Worm (Caenorhabditis elegans) whole organism, mixed stage, embryonic: ENCODE data around the gene R07B7.12.

ENCODE experiments used
- M03D4.4 ChIP-seq: sonication (generic microtip); optimal IDR thresholded peaks from 2 replicates; lab custom pipeline; 2017; ENCODE audit warnings: mild to moderate bottlenecking, missing genetic modification characterization, missing compliant biosample characterization
- bed-3 ChIP-seq: fragments of 200-800 bp; sonication (Bioruptor generic); optimal IDR thresholded peaks from 3 replicates; lab custom pipeline; 2018; ENCODE audit warnings: mild to moderate bottlenecking, missing genetic modification characterization, moderate library complexity, missing compliant biosample characterization
- blmp-1 ChIP-seq: fragments of 150-350 bp; optimal IDR thresholded peaks from 2 replicates; lab custom pipeline; 2014; ENCODE audit warnings: missing biosample characterization, missing genetic modification characterization
- ceh-39 ChIP-seq: fragments of 150-350 bp; optimal IDR thresholded peaks from 2 replicates; lab custom pipeline; 2014; ENCODE audit warnings: missing biosample characterization, missing genetic modification characterization
- ceh-43 ChIP-seq: fragments of 200-800 bp; sonication (Bioruptor generic); optimal IDR thresholded peaks from 2 replicates; lab custom pipeline; 2018; ENCODE audit warnings: mild to moderate bottlenecking, missing genetic modification characterization, moderate library complexity, missing compliant biosample characterization
- ceh-83 ChIP-seq: fragments of 200-800 bp; sonication (Bioruptor generic); optimal IDR thresholded peaks from 2 replicates; lab custom pipeline; 2018; ENCODE audit warnings: mild to moderate bottlenecking, missing genetic modification characterization, missing compliant biosample characterization
- ces-1 ChIP-seq: fragments of 150-350 bp; optimal IDR thresholded peaks from 2 replicates; lab custom pipeline; 2014; ENCODE audit warnings: missing biosample characterization, missing genetic modification reagents, missing genetic modification characterization
- cnd-1 ChIP-seq: fragments of 200-800 bp; sonication (Bioruptor generic); optimal IDR thresholded peaks from 2 replicates; lab custom pipeline; 2018; ENCODE audit warnings: mild to moderate bottlenecking, missing genetic modification characterization, missing compliant biosample characterization
- drap-1 ChIP-seq: fragments of 200-800 bp; sonication (Bioruptor generic); optimal IDR thresholded peaks from 3 replicates; lab custom pipeline; 2018; ENCODE audit warnings: mild to moderate bottlenecking, missing genetic modification characterization, missing compliant biosample characterization
- elt-1 ChIP-seq: sonication (generic microtip); optimal IDR thresholded peaks from 2 replicates; lab custom pipeline; 2017; ENCODE audit warnings: missing genetic modification characterization, mild to moderate bottlenecking, missing compliant biosample characterization, antibody characterized with exemption, moderate library complexity, borderline replicate concordance; ENCODE audit not compliant: insufficient read depth
- elt-3 ChIP-seq: fragments of 150-350 bp; optimal IDR thresholded peaks from 2 replicates; lab custom pipeline; 2014; ENCODE audit warnings: missing biosample characterization, missing genetic modification characterization
- flh-1 ChIP-seq: fragments of 200-800 bp; sonication (Bioruptor generic); optimal IDR thresholded peaks from 2 replicates; lab custom pipeline; 2018; ENCODE audit warnings: mild to moderate bottlenecking, missing genetic modification characterization, moderate library complexity, missing compliant biosample characterization
- ham-2 ChIP-seq: fragments of 200-800 bp; sonication (Bioruptor generic); optimal IDR thresholded peaks from 2 replicates; lab custom pipeline; 2018; ENCODE audit warnings: mild to moderate bottlenecking, missing genetic modification characterization, missing compliant biosample characterization
- lin-13 ChIP-seq: fragments of 150-350 bp; optimal IDR thresholded peaks from 2 replicates; lab custom pipeline; 2014; ENCODE audit warnings: missing biosample characterization, missing genetic modification characterization
- lin-32 ChIP-seq: fragments of 200-800 bp; sonication (Bioruptor generic); optimal IDR thresholded peaks from 2 replicates; lab custom pipeline; 2018; ENCODE audit warnings: mild to moderate bottlenecking, missing genetic modification characterization, missing compliant biosample characterization
- lsy-2 ChIP-seq: fragments of 150-350 bp; optimal IDR thresholded peaks from 2 replicates; lab custom pipeline; 2014; ENCODE audit warnings: missing biosample characterization, missing genetic modification characterization
- mep-1 ChIP-seq: fragments of 150-350 bp; optimal IDR thresholded peaks from 2 replicates; lab custom pipeline; 2017; ENCODE audit warnings: missing biosample characterization, missing genetic modification reagents, missing genetic modification characterization, inconsistent platforms
- mls-2 ChIP-seq: sonication (generic microtip); optimal IDR thresholded peaks from 2 replicates; lab custom pipeline; 2016; ENCODE audit warnings: mild to moderate bottlenecking, missing genetic modification characterization, moderate library complexity, missing compliant biosample characterization
- nhr-12 ChIP-seq: fragments of 150-350 bp; optimal IDR thresholded peaks from 2 replicates; lab custom pipeline; 2014; ENCODE audit warnings: missing biosample characterization, missing genetic modification characterization
- nhr-2 ChIP-seq: fragments of 150-350 bp; optimal IDR thresholded peaks from 2 replicates; lab custom pipeline; 2014; ENCODE audit warnings: missing biosample characterization, missing genetic modification characterization
- nhr-237 ChIP-seq: fragments of 150-350 bp; optimal IDR thresholded peaks from 2 replicates; lab custom pipeline; 2014; ENCODE audit warnings: missing biosample characterization, missing genetic modification characterization
- nhr-28 ChIP-seq: fragments of 150-350 bp; optimal IDR thresholded peaks from 2 replicates; lab custom pipeline; 2014; ENCODE audit warnings: missing biosample characterization, missing genetic modification characterization
- nhr-76 ChIP-seq: sonication (generic microtip); optimal IDR thresholded peaks from 2 replicates; lab custom pipeline; 2017; ENCODE audit warnings: missing biosample characterization, missing genetic modification characterization
- sem-2 ChIP-seq: fragments of 200-800 bp; sonication (Bioruptor generic); optimal IDR thresholded peaks from 2 replicates; lab custom pipeline; 2018; ENCODE audit warnings: mild to moderate bottlenecking, missing genetic modification characterization, missing compliant biosample characterization
- tbx-8 ChIP-seq: fragments of 200-800 bp; sonication (Bioruptor generic); optimal IDR thresholded peaks from 2 replicates; lab custom pipeline; 2018; ENCODE audit warnings: mild to moderate bottlenecking, missing genetic modification characterization, moderate library complexity, missing compliant biosample characterization
- unc-39 ChIP-seq: fragments of 150-350 bp; optimal IDR thresholded peaks from 2 replicates; lab custom pipeline; 2014; ENCODE audit warnings: missing biosample characterization, missing genetic modification characterization
- unc-62 ChIP-seq: fragments of 150-350 bp; optimal IDR thresholded peaks from 2 replicates; lab custom pipeline; 2014; ENCODE audit warnings: missing biosample characterization, missing genetic modification reagents, missing genetic modification characterization
- ztf-11 ChIP-seq: fragments of 150-350 bp; optimal IDR thresholded peaks from 2 replicates; lab custom pipeline; 2014; ENCODE audit warnings: missing biosample characterization, missing genetic modification characterization

Gene R07B7.12

DNA sequence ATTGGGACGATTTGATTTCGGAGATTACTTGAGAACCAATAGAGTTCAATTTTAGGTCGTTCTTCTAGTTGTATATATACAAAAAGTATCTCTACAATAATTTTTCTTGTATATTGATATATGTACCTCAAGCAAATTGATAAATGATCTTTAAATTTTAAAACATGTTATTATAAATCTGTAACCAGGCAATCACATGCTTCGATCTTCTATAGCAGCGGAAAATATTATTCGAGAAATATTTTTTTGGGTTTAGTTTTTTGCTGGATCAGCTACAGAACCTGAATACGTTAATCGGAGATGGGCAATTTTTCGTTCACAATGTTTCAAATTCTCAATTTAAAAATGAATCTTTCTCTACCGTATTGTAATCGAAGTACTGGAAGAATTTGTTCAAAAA lies at the start of gene R07B7.12:
Gene R07B7.12 (plus strand): TSS at position 301 of the 400 bp plus-strand sequence.
- TF ChIP-seq ceh-43 (no peak), ztf-11 (tag; lab: Kevin White, UChicago) (no peak), unc-62 (no peak), elt-3 (tag; lab: Kevin White, UChicago) (no peak), lsy-2 (no peak), lin-13 (tag; lab: Kevin White, UChicago) (no peak), blmp-1 (tag; lab: Kevin White, UChicago) (no peak), tbx-8 (GFP tag; lab: Kevin White, UChicago) (no peak), ceh-39 (tag; lab: Kevin White, UChicago) (no peak), nhr-76 (tag; lab: Kevin White, UChicago) (no peak)

DNA sequence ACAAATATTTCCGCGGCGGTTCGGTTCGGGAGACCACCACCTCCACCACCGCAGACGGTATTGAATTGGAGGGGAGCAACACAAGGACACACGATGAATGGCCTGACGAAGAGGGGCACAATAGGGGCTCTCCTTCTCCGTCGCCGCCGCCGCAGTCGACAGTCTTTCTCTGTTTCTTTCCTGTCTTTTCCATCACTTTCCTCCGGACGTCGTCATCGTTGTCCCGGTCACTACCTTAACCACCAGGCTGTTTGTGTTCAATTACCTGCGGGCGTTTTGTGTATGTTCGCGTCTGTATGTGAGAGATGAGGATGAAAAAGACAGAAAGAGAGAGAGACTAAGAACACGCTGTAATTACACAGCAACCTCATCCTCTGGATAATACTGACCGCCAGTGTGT lies 49.1 kb upstream of the R07B7.12 start:
- TF ChIP-seq mls-2 (peak; percentile 39), ceh-43 (peak; percentile 51), sem-2 (GFP tag; lab: Kevin White, UChicago) (no peak), unc-62 (no peak), ztf-11 (tag; lab: Kevin White, UChicago) (no peak), tbx-8 (GFP tag; lab: Kevin White, UChicago) (no peak), drap-1 (no peak), cnd-1 (tag; lab: Kevin White, UChicago) (no peak), ceh-83 (GFP tag; lab: Kevin White, UChicago) (no peak), nhr-2 (tag; lab: Kevin White, UChicago) (peak; percentile 74), M03D4.4 (tag; lab: Kevin White, UChicago) (no peak), elt-1 (no peak)

DNA sequence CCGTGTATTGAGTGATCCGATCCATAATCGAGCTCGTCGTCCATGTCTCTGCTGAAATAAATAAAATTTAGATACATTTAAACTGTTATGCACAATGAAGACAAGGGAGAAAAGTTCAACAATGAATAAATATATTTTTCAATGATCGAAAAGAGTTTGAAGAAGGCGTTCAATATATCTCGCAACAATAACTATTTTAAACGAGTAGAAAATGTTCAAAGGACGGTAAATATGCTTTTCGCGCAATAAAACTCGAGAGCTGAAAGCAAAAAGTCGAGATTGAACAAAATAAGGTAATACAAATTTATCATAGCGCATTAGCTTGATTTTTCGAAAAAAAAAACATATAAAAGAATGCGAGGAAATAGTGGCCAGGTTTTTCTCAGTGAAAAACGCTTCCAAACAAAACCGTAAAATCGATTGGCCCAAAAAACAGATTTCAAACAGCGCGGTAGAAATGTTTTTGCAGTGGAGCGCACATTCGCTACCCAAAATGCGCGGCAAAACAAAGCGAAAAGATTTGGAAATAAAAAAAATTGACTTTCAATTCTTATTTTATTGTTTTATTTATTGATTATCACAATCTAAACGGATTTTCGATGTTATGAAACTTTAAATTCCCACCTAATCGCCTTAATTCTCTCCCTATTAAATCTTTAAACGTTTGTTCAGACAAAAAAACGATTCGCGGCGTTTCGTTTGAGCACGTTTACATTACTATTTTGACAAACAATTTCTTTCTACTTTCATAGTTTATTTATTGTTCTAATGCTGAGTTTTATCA lies 47.9 kb upstream of the R07B7.12 start, which contains the start of the genes kup-1 and F10C2.4:
Gene kup-1 (minus strand): TSS at position 51 of the 784 bp plus-strand sequence.
Gene F10C2.4 (plus strand): TSS at position 734 of the 784 bp plus-strand sequence.
- TF ChIP-seq nhr-237 (tag; lab: Kevin White, UChicago) (peak; percentile 5), nhr-2 (tag; lab: Kevin White, UChicago) (peak; percentile 13), lsy-2 (peak; percentile 39), nhr-76 (tag; lab: Kevin White, UChicago) (no peak), mep-1 (peak; percentile 53), ceh-39 (tag; lab: Kevin White, UChicago) (peak; percentile 61)

DNA sequence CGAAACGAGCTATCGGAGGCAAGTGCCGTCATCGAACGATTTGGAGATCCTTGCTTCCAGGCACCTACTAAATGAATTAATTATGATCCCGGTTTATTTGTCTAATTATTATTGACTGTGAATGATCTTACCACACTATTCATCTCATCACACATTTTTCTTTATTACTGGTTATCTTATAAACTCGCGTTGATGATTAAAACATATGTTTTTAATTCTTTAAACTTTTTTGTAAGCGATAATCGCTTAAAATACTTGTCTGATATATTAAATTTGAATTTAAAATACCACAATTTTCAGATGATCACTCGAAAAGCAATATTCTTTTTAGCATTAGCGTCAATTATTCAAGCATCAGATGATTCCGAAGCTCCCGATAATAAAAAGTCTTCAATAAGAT lies 43.7 kb upstream of the R07B7.12 start, which contains the start of gene F10C2.5:
Gene F10C2.5 (plus strand): TSS at position 301 of the 400 bp plus-strand sequence.
- TF ChIP-seq nhr-2 (tag; lab: Kevin White, UChicago) = no peak
- no peak for TF ChIP-seq ham-2
- no peak for TF ChIP-seq nhr-28 (tag; lab: Kevin White, UChicago)
- no peak for TF ChIP-seq ceh-43
- TF ChIP-seq flh-1 = no peak
- no peak for TF ChIP-seq elt-3 (tag; lab: Kevin White, UChicago)
- no peak for TF ChIP-seq lin-32 (GFP tag; lab: Kevin White, UChicago)
- no peak for TF ChIP-seq tbx-8 (GFP tag; lab: Kevin White, UChicago)
- no peak for TF ChIP-seq nhr-76 (tag; lab: Kevin White, UChicago)
- no peak for TF ChIP-seq M03D4.4 (tag; lab: Kevin White, UChicago)
- no peak for TF ChIP-seq mep-1
- no peak for TF ChIP-seq drap-1
- no peak for TF ChIP-seq cnd-1 (tag; lab: Kevin White, UChicago)
- TF ChIP-seq ceh-39 (tag; lab: Kevin White, UChicago) = no peak
- no peak for TF ChIP-seq unc-39 (tag; lab: Kevin White, UChicago)
- no peak for TF ChIP-seq ces-1 (GFP tag; lab: Kevin White, UChicago)
- TF ChIP-seq mls-2 = no peak
- no peak for TF ChIP-seq blmp-1 (tag; lab: Kevin White, UChicago)

DNA sequence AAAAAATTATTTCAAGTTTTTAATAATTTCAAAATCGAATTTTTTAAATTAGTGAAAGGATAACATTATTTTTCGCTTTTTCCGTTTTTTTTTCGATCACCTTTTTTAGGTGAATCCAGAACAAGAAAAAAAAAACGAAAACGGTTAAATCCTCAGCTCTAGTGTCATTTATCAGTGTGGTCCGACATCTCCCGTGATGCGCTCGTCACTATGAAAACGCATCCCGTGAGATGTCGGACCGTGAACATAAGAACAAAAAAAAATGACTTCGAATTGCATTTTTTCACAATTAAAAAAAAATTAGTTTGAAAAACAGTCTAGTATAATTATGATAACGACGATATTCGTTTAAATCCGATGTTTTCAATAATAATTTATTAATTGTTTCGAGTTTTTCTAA lies 41.1 kb upstream of the R07B7.12 start:
- TF ChIP-seq ceh-39 (tag; lab: Kevin White, UChicago) = no peak
- TF ChIP-seq ces-1 (GFP tag; lab: Kevin White, UChicago) = no peak
- TF ChIP-seq mls-2 = no peak
- TF ChIP-seq, all 35 proteins: peak for 0

DNA sequence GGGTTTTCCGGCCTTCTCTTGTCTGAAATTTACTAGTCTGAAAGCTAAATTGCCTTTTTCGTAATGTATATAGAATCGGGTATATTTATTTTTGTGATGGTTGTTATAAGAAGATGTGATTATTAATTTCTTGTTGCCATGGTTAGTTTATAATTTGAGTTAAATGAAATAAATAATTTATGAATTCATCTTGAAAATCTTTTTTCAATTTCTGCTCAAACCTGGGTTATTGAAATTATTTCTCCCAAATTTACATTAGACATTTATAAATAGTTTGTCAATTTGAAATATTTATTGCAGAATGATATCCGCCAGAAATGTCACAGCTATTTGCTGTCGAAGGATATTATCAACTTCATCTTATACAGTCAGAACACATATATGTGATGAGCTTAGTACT lies 40.4 kb upstream of the R07B7.12 start, which contains the start of gene dars-2:
Gene dars-2 (plus strand): TSS at position 301 of the 400 bp plus-strand sequence.
- no peak for TF ChIP-seq nhr-237 (tag; lab: Kevin White, UChicago)
- no peak for TF ChIP-seq lin-32 (GFP tag; lab: Kevin White, UChicago)
- no peak for TF ChIP-seq lsy-2
- TF ChIP-seq bed-3 (GFP tag; lab: Kevin White, UChicago) = no peak
- no peak for TF ChIP-seq ceh-83 (GFP tag; lab: Kevin White, UChicago)
- no peak for TF ChIP-seq blmp-1 (tag; lab: Kevin White, UChicago)
- TF ChIP-seq elt-3 (tag; lab: Kevin White, UChicago) = no peak
- TF ChIP-seq nhr-12 (tag; lab: Kevin White, UChicago) = no peak
